Fruit fly (Drosophila melanogaster): ENCODE results near the gene pch2.
A peak's percentile ranks its signal among the peaks of the same experiment; 100 is the strongest.

pch2 gene

dm6 chr3R:8521499-8521898, 40.1 kb downstream of the pch2 start, which contains the start of gene CG31454:
Gene CG31454 (plus strand): TSS chr3R:8521658.
- TF ChIP-seq foxo (GFP tag; optimal IDR thresholded peaks at IDR 0.05) (no peak), dsf (GFP tag; optimal IDR thresholded peaks at IDR 0.05; ENCODE audit: borderline replicate concordance) (no peak), sage (GFP tag; optimal IDR thresholded peaks at IDR 0.05) (no peak), Rel (GFP tag; optimal IDR thresholded peaks at IDR 0.05) (no peak), Rel (tag; optimal IDR thresholded peaks at IDR 0.05) (no peak), Hr83 (GFP tag; optimal IDR thresholded peaks at IDR 0.05; ENCODE audit: poor library complexity, severe bottlenecking) (no peak), Abd-B (GFP tag; optimal IDR thresholded peaks at IDR 0.05) (no peak), Sp1 (GFP tag; optimal IDR thresholded peaks at IDR 0.05) (no peak), Dif (GFP tag; optimal IDR thresholded peaks at IDR 0.05; ENCODE audit: partially characterized antibody) (no peak), psq (GFP tag; optimal IDR thresholded peaks at IDR 0.05) (no peak), rgr (GFP tag; optimal IDR thresholded peaks at IDR 0.05) (no peak), dmrt93B (GFP tag; optimal IDR thresholded peaks at IDR 0.05) (no peak), ey (GFP tag; optimal IDR thresholded peaks at IDR 0.05) (no peak), OdsH (GFP tag; optimal IDR thresholded peaks at IDR 0.05) (no peak)

- no peak for TF ChIP-seq CrebA (GFP tag; optimal IDR thresholded peaks at IDR 0.05; ENCODE audit: borderline replicate concordance)
- TF ChIP-seq CG32264 (GFP tag; optimal IDR thresholded peaks at IDR 0.05) = no peak
Measured at dm6 chr3R:8520809-8521208, 40.8 kb downstream of the pch2 start.

dm6 chr3R:8519157-8519556, 42.4 kb downstream of the pch2 start:
- no peak for TF ChIP-seq jim (GFP tag; optimal IDR thresholded peaks at IDR 0.05)

- no peak for TF ChIP-seq CrebA (GFP tag; optimal IDR thresholded peaks at IDR 0.05; ENCODE audit: borderline replicate concordance)
- TF ChIP-seq ey (GFP tag; optimal IDR thresholded peaks at IDR 0.05) = no peak
- TF ChIP-seq fru (GFP tag; optimal IDR thresholded peaks at IDR 0.05) = no peak
- TF ChIP-seq sv (GFP tag; optimal IDR thresholded peaks at IDR 0.05) = no peak
- peak; percentile 7 for TF ChIP-seq h (GFP tag; optimal IDR thresholded peaks at IDR 0.05)
- TF ChIP-seq Hnf4 (GFP tag; optimal IDR thresholded peaks at IDR 0.05) = peak; percentile 48
- TF ChIP-seq dl (GFP tag; optimal IDR thresholded peaks at IDR 0.05; ENCODE audit: insufficient read depth in 1 of 2, partially characterized antibody in 2 of 2) = no peak
- TF ChIP-seq dmrt93B (GFP tag; optimal IDR thresholded peaks at IDR 0.05) = no peak
- TF ChIP-seq Sp1 (GFP tag; optimal IDR thresholded peaks at IDR 0.05) = peak; percentile 9
- TF ChIP-seq HLH106 (tag; optimal IDR thresholded peaks at IDR 0.05) = no peak
- TF ChIP-seq sage (GFP tag; optimal IDR thresholded peaks at IDR 0.05) = no peak
- no peak for TF ChIP-seq brk (GFP tag; optimal IDR thresholded peaks at IDR 0.05)
- no peak for TF ChIP-seq CG32264 (GFP tag; optimal IDR thresholded peaks at IDR 0.05)
- TF ChIP-seq br (GFP tag; optimal IDR thresholded peaks at IDR 0.05) = peak; percentile 41
- no peak for TF ChIP-seq usp (GFP tag; optimal IDR thresholded peaks at IDR 0.05)
- no peak for TF ChIP-seq woc (GFP tag; optimal IDR thresholded peaks at IDR 0.05)
- no peak for TF ChIP-seq Jra (GFP tag; optimal IDR thresholded peaks at IDR 0.05)
- no peak for TF ChIP-seq Rel (GFP tag; optimal IDR thresholded peaks at IDR 0.05)
- TF ChIP-seq Rel (tag; optimal IDR thresholded peaks at IDR 0.05) = peak; percentile 82
- no peak for TF ChIP-seq psq (GFP tag; optimal IDR thresholded peaks at IDR 0.05)
Measured at dm6 chr3R:8518565-8519154, 42.9 kb downstream of the pch2 start.

- TF ChIP-seq Jra (GFP tag; optimal IDR thresholded peaks at IDR 0.05) (no peak), woc (GFP tag; optimal IDR thresholded peaks at IDR 0.05) (no peak), Dif (GFP tag; optimal IDR thresholded peaks at IDR 0.05; ENCODE audit: partially characterized antibody) (peak; percentile 77), pan (optimal IDR thresholded peaks at IDR 0.05) (no peak), usp (GFP tag; optimal IDR thresholded peaks at IDR 0.05) (no peak), Rel (GFP tag; optimal IDR thresholded peaks at IDR 0.05) (no peak), Rel (tag; optimal IDR thresholded peaks at IDR 0.05) (peak; percentile 63), sage (GFP tag; optimal IDR thresholded peaks at IDR 0.05) (no peak), dmrt93B (GFP tag; optimal IDR thresholded peaks at IDR 0.05) (no peak), sv (GFP tag; optimal IDR thresholded peaks at IDR 0.05) (no peak), dl (GFP tag; optimal IDR thresholded peaks at IDR 0.05; ENCODE audit: insufficient read depth in 1 of 2, partially characterized antibody in 2 of 2) (peak; percentile 42 to 59), Vsx2 (GFP tag; optimal IDR thresholded peaks at IDR 0.05; ENCODE audit: partially characterized antibody) (peak; percentile 43), HLH106 (tag; optimal IDR thresholded peaks at IDR 0.05) (no peak), Sp1 (GFP tag; optimal IDR thresholded peaks at IDR 0.05) (no peak), foxo (GFP tag; optimal IDR thresholded peaks at IDR 0.05) (no peak), Hnf4 (GFP tag; optimal IDR thresholded peaks at IDR 0.05) (peak; percentile 47), CrebA (GFP tag; optimal IDR thresholded peaks at IDR 0.05; ENCODE audit: borderline replicate concordance) (no peak)
Measured at dm6 chr3R:8517752-8518185, 43.8 kb downstream of the pch2 start, which contains the start of gene CG11737. Gene CG11737 (plus strand): TSS chr3R:8517868.
